Worm (Caenorhabditis elegans) whole organism, L4 larva: ENCODE results near the gene rabr-2.

ENCODE experiments used
- ama-1 ChIP-seq: fragments of 150-350 bp; optimal IDR thresholded peaks from 2 replicates; lab custom pipeline; 2014; ENCODE audit warnings: inconsistent platforms, mixed read lengths
- attf-4 ChIP-seq: sonication (generic microtip); optimal IDR thresholded peaks from 3 replicates; lab custom pipeline; 2017; ENCODE audit warnings: missing biosample characterization, missing genetic modification characterization
- hif-1 ChIP-seq, 2 experiments: sonication (generic microtip); optimal IDR thresholded peaks; 2 replicates each; lab custom pipeline; 2016 to 2017; ENCODE audit warnings: missing compliant biosample characterization in 2 of 2, missing genetic modification characterization in 2 of 2, missing genetic modification reagents in 2 of 2, missing genotype in 2 of 2, mild to moderate bottlenecking in 1 of 2
- hlh-30 ChIP-seq: sonication (generic microtip); optimal IDR thresholded peaks from 2 replicates; lab custom pipeline; 2017; ENCODE audit warnings: antibody characterized with exemption, mild to moderate bottlenecking, missing genetic modification characterization, missing compliant biosample characterization; ENCODE audit not compliant: insufficient read depth
- jun-1 ChIP-seq: fragments of 150-350 bp; optimal IDR thresholded peaks from 2 replicates; lab custom pipeline; 2014; ENCODE audit warnings: missing biosample characterization, missing genetic modification reagents, missing genetic modification characterization
- mdl-1 ChIP-seq, 2 experiments: fragments of 150-350 bp in 1 of 2; sonication (generic microtip) in 1 of 2; optimal IDR thresholded peaks; 2 replicates each; lab custom pipeline; 2014 to 2017; ENCODE audit warnings: missing biosample characterization in 2 of 2, missing genetic modification characterization in 2 of 2
- nhr-11 ChIP-seq: fragments of 150-350 bp; optimal IDR thresholded peaks from 2 replicates; lab custom pipeline; 2014; ENCODE audit warnings: missing biosample characterization, missing genetic modification characterization
- nhr-28 ChIP-seq: fragments of 150-350 bp; optimal IDR thresholded peaks from 2 replicates; lab custom pipeline; 2014; ENCODE audit warnings: missing biosample characterization, missing genetic modification characterization
- nhr-48 ChIP-seq: sonication (generic microtip); optimal IDR thresholded peaks from 2 replicates; lab custom pipeline; 2016; ENCODE audit warnings: mild to moderate bottlenecking, missing genetic modification characterization, missing compliant biosample characterization
- saeg-2 ChIP-seq: fragments of 200-800 bp; sonication (Bioruptor generic); IDR thresholded peaks from 2 replicates; pipeline ENCODE4 v1.3.6; 2022; ENCODE audit warnings: missing genetic modification reagents, missing genetic modification characterization, missing compliant biosample characterization

- TF ChIP-seq mdl-1 (tag; optimal IDR thresholded peaks at IDR 0.05; lab: Kevin White, UChicago): no peak
- TF ChIP-seq jun-1: no peak
- no peak for TF ChIP-seq nhr-28 (tag; lab: Kevin White, UChicago)
- TF ChIP-seq hlh-30 (tag; lab: Kevin White, UChicago): no peak
- no peak for TF ChIP-seq saeg-2 (GFP tag; lab: Robert Waterston, UW)
- TF ChIP-seq hif-1 (tag; optimal IDR thresholded peaks at IDR 0.05; lab: Kevin White, UChicago): no peak
- no peak for TF ChIP-seq nhr-11
- TF ChIP-seq nhr-48 (tag; lab: Kevin White, UChicago): no peak
- TF ChIP-seq ama-1 (lab: Kevin White, UChicago): no peak
- no peak for TF ChIP-seq attf-4 (tag; lab: Kevin White, UChicago)
These were observed 47.9 kb downstream of the rabr-2 start for ce11 chrIV:17435228-17435627.
